Fruit fly (Drosophila melanogaster): ENCODE measurements around the gene CG1309.

dm6 chr3L:4262384-4262783 lies 3.2 kb downstream of the CG1309 start, which contains the start of the genes CG11586 and VhaM9.7-a:
- TF ChIP-seq CG1620 (GFP tag; optimal IDR thresholded peaks at IDR 0.05): no peak
- no peak for TF ChIP-seq toe (GFP tag; optimal IDR thresholded peaks at IDR 0.05)
- peak; percentile 40 for TF ChIP-seq CG5204 (GFP tag; optimal IDR thresholded peaks at IDR 0.05)
- TF ChIP-seq Hr96 (GFP tag; optimal IDR thresholded peaks at IDR 0.05): no peak

Data from whole organism, adult.